Fruit fly (Drosophila melanogaster) whole organism, embryonic: Measurements from ENCODE around the gene CG17666.

ENCODE experiments used
- Atf6 ChIP-seq: fragments of 200-800 bp; sonication (Bioruptor generic); IDR thresholded peaks from 2 replicates; pipeline ENCODE4 v1.3.6; 2022; ENCODE audit warnings: missing biosample characterization, missing genetic modification characterization
- Bdp1 ChIP-seq: fragments of 200-800 bp; sonication (Bioruptor generic); optimal IDR thresholded peaks from 3 replicates; lab custom pipeline; 2016; ENCODE audit warnings: missing biosample characterization, missing genetic modification characterization
- CG10267 ChIP-seq: fragments of 200-800 bp; sonication (Bioruptor generic); optimal IDR thresholded peaks from 2 replicates; lab custom pipeline; 2018; ENCODE audit warnings: missing biosample characterization, mild to moderate bottlenecking, missing genetic modification characterization, moderate library complexity
- CG10543 ChIP-seq: fragments of 200-800 bp; sonication (Bioruptor generic); optimal IDR thresholded peaks from 3 replicates; lab custom pipeline; 2017; ENCODE audit warnings: missing biosample characterization, mild to moderate bottlenecking, missing genetic modification characterization, moderate library complexity
- CG11695 ChIP-seq: fragments of 200-800 bp; sonication (Bioruptor generic); IDR thresholded peaks from 3 replicates; pipeline ENCODE4 v1.3.6; 2022; ENCODE audit warnings: missing biosample characterization, missing genetic modification characterization
- CG12942 ChIP-seq: fragments of 200-800 bp; sonication (Bioruptor generic); optimal IDR thresholded peaks from 3 replicates; lab custom pipeline; 2016; ENCODE audit warnings: missing biosample characterization, missing genetic modification characterization
- CG13894 ChIP-seq: fragments of 200-800 bp; sonication (Bioruptor generic); optimal IDR thresholded peaks from 3 replicates; lab custom pipeline; 2018; ENCODE audit warnings: missing biosample characterization, mild to moderate bottlenecking, missing genetic modification characterization, moderate library complexity
- CG17361 ChIP-seq: fragments of 200-800 bp; sonication (Bioruptor generic); IDR thresholded peaks from 3 replicates; pipeline ENCODE4 v1.3.6; 2022; ENCODE audit warnings: missing biosample characterization, missing genetic modification characterization
- CG18011 ChIP-seq: fragments of 200-800 bp; sonication (Bioruptor generic); optimal IDR thresholded peaks from 2 replicates; lab custom pipeline; 2017; ENCODE audit warnings: missing biosample characterization, missing genetic modification characterization, mild to moderate bottlenecking, moderate library complexity, missing genotype
- CG31365 ChIP-seq: fragments of 200-800 bp; sonication (Bioruptor generic); optimal IDR thresholded peaks from 2 replicates; lab custom pipeline; 2018; ENCODE audit warnings: missing biosample characterization, mild to moderate bottlenecking, missing genetic modification characterization
- CG31441 ChIP-seq: fragments of 200-800 bp; sonication (Bioruptor generic); IDR thresholded peaks from 2 replicates; pipeline ENCODE4 v1.3.6; 2022; ENCODE audit warnings: missing biosample characterization, missing genetic modification characterization
- CG3995 ChIP-seq: fragments of 200-800 bp; sonication (Bioruptor generic); optimal IDR thresholded peaks from 3 replicates; lab custom pipeline; 2016; ENCODE audit warnings: missing biosample characterization, missing genetic modification characterization
- CG6654 ChIP-seq: fragments of 200-800 bp; sonication (Bioruptor generic); optimal IDR thresholded peaks from 2 replicates; lab custom pipeline; 2017; ENCODE audit warnings: missing biosample characterization, mild to moderate bottlenecking, missing genetic modification characterization
- CG6791 ChIP-seq: fragments of 200-800 bp; sonication (Bioruptor generic); IDR thresholded peaks from 3 replicates; pipeline ENCODE4 v1.3.6; 2022; ENCODE audit warnings: missing biosample characterization, missing genetic modification characterization; ENCODE audit not compliant: partially characterized antibody
- CG8290 ChIP-seq, 3 experiments: fragments of 200-800 bp; sonication (Bioruptor generic); optimal IDR thresholded peaks; 2 replicates each; lab custom pipeline; 2016 to 2019; ENCODE audit warnings: missing biosample characterization in 3 of 3, missing genetic modification characterization in 3 of 3, mild to moderate bottlenecking in 2 of 3, moderate library complexity in 1 of 3
- CG8359 ChIP-seq: fragments of 200-800 bp; sonication (Bioruptor generic); optimal IDR thresholded peaks from 2 replicates; lab custom pipeline; 2017; ENCODE audit warnings: missing biosample characterization, mild to moderate bottlenecking, missing genetic modification characterization, borderline replicate concordance
- CG8478 ChIP-seq: fragments of >200 bp; optimal IDR thresholded peaks from 2 replicates; lab custom pipeline; 2018
- CG8944 ChIP-seq: fragments of 200-800 bp; sonication (Bioruptor generic); optimal IDR thresholded peaks from 3 replicates; lab custom pipeline; 2016; ENCODE audit warnings: missing biosample characterization, missing genetic modification characterization
- Camta ChIP-seq: fragments of 200-800 bp; sonication (Bioruptor generic); optimal IDR thresholded peaks from 2 replicates; lab custom pipeline; 2016; ENCODE audit warnings: missing biosample characterization, missing genetic modification characterization
- Dfd ChIP-seq, 2 experiments: fragments of >200 bp; optimal IDR thresholded peaks; 2 replicates each; lab custom pipeline; 2017; ENCODE audit warnings: missing biosample characterization in 2 of 2, missing genetic modification characterization in 2 of 2
- Dref ChIP-seq: fragments of 200-800 bp; sonication (Bioruptor generic); IDR thresholded peaks from 2 replicates; pipeline ENCODE4 v1.3.6; 2022; ENCODE audit warnings: missing biosample characterization, missing genetic modification characterization
- E2f1 ChIP-seq: fragments of 200-800 bp; sonication (Bioruptor generic); IDR thresholded peaks from 2 replicates; pipeline ENCODE4 v1.3.6; 2022; ENCODE audit warnings: missing biosample characterization, missing genetic modification characterization
- Ets97D ChIP-seq: fragments of 200-800 bp; sonication (Bioruptor generic); optimal IDR thresholded peaks from 3 replicates; lab custom pipeline; 2016; ENCODE audit warnings: missing biosample characterization, missing genetic modification characterization
- HHEX ChIP-seq: fragments of 200-800 bp; sonication (Bioruptor generic); optimal IDR thresholded peaks from 3 replicates; lab custom pipeline; 2017; ENCODE audit warnings: missing biosample characterization, mild to moderate bottlenecking, missing genetic modification characterization, missing genetic modification reagents
- Hmx ChIP-seq: fragments of 200-800 bp; sonication (Bioruptor generic); optimal IDR thresholded peaks from 2 replicates; lab custom pipeline; 2016; ENCODE audit warnings: missing biosample characterization, missing genetic modification characterization
- Hr51 ChIP-seq, 2 experiments: fragments of 200-800 bp; sonication (Bioruptor generic); optimal IDR thresholded peaks; 2 replicates in 1 of 2; 3 replicates in 1 of 2; lab custom pipeline; 2016 to 2018; ENCODE audit warnings: missing biosample characterization in 2 of 2, missing genetic modification characterization in 2 of 2, mild to moderate bottlenecking in 1 of 2, moderate library complexity in 1 of 2
- Hsf ChIP-seq: fragments of 200-800 bp; sonication (Bioruptor generic); optimal IDR thresholded peaks from 3 replicates; lab custom pipeline; 2016; ENCODE audit warnings: missing biosample characterization, missing genetic modification characterization
- MESR4 ChIP-seq: fragments of 200-800 bp; sonication (Bioruptor generic); optimal IDR thresholded peaks from 2 replicates; lab custom pipeline; 2018; ENCODE audit warnings: missing biosample characterization, mild to moderate bottlenecking, missing genetic modification characterization, moderate library complexity
- Myb ChIP-seq: fragments of 200-800 bp; sonication (Bioruptor generic); optimal IDR thresholded peaks from 2 replicates; lab custom pipeline; 2016; ENCODE audit warnings: missing biosample characterization, missing genetic modification characterization
- Tbp ChIP-seq: fragments of >200 bp; optimal IDR thresholded peaks from 2 replicates; lab custom pipeline; 2018; ENCODE audit warnings: missing biosample characterization, missing genetic modification characterization
- ase ChIP-seq: fragments of 200-800 bp; sonication (Bioruptor generic); IDR thresholded peaks from 3 replicates; pipeline ENCODE4 v1.3.6; 2022; ENCODE audit warnings: missing biosample characterization, missing genetic modification characterization
- bcd ChIP-seq: fragments of 200-800 bp; sonication (Bioruptor generic); optimal IDR thresholded peaks from 2 replicates; lab custom pipeline; 2017; ENCODE audit warnings: missing biosample characterization, mild to moderate bottlenecking, missing genetic modification characterization
- br ChIP-seq: fragments of >200 bp; optimal IDR thresholded peaks from 2 replicates; lab custom pipeline; 2017
- cas ChIP-seq: fragments of 200-800 bp; sonication (Bioruptor generic); IDR thresholded peaks from 2 replicates; pipeline ENCODE4 v1.3.6; 2022; ENCODE audit warnings: missing biosample characterization, missing genetic modification characterization
- cato ChIP-seq: fragments of 200-800 bp; sonication (Bioruptor generic); optimal IDR thresholded peaks from 2 replicates; lab custom pipeline; 2016; ENCODE audit warnings: missing biosample characterization, missing genetic modification characterization, borderline replicate concordance
- chn ChIP-seq: fragments of 200-800 bp; sonication (Bioruptor generic); optimal IDR thresholded peaks from 2 replicates; lab custom pipeline; 2016; ENCODE audit warnings: missing biosample characterization, missing genetic modification characterization
- crp ChIP-seq, 2 experiments: fragments of 200-800 bp; sonication (Bioruptor generic); optimal IDR thresholded peaks; 2 replicates in 1 of 2; 3 replicates in 1 of 2; lab custom pipeline; 2017; ENCODE audit warnings: missing biosample characterization in 2 of 2, missing genetic modification characterization in 2 of 2, mild to moderate bottlenecking in 1 of 2, moderate library complexity in 1 of 2
- cwo ChIP-seq: fragments of 200-800 bp; sonication (Bioruptor generic); optimal IDR thresholded peaks from 3 replicates; lab custom pipeline; 2017; ENCODE audit warnings: missing biosample characterization, missing genetic modification characterization, mild to moderate bottlenecking, moderate library complexity, missing genetic modification reagents
- dmrt11E ChIP-seq: fragments of 200-800 bp; sonication (Bioruptor generic); optimal IDR thresholded peaks from 3 replicates; lab custom pipeline; 2018; ENCODE audit warnings: missing biosample characterization, mild to moderate bottlenecking, missing genetic modification characterization, moderate library complexity
- en ChIP-seq: fragments of 200-800 bp; sonication (Bioruptor generic); optimal IDR thresholded peaks from 2 replicates; lab custom pipeline; 2016; ENCODE audit warnings: missing biosample characterization, missing genetic modification characterization
- gce ChIP-seq: fragments of 200-800 bp; sonication (Bioruptor generic); IDR thresholded peaks from 3 replicates; pipeline ENCODE4 v1.3.6; 2022; ENCODE audit warnings: missing biosample characterization, missing genetic modification characterization
- grau ChIP-seq: fragments of 200-800 bp; optimal IDR thresholded peaks from 3 replicates; lab custom pipeline; 2019; ENCODE audit warnings: missing biosample characterization, mild to moderate bottlenecking, missing genetic modification characterization, moderate library complexity
- her ChIP-seq: fragments of 200-800 bp; sonication (Bioruptor generic); optimal IDR thresholded peaks from 2 replicates; lab custom pipeline; 2016; ENCODE audit warnings: missing biosample characterization, missing genetic modification characterization
- hth ChIP-seq: fragments of >200 bp; optimal IDR thresholded peaks from 2 replicates; lab custom pipeline; 2017; ENCODE audit warnings: inconsistent platforms
- jumu ChIP-seq: fragments of 200-800 bp; sonication (Bioruptor generic); optimal IDR thresholded peaks from 3 replicates; lab custom pipeline; 2016; ENCODE audit warnings: missing biosample characterization, missing genetic modification characterization
- klu ChIP-seq: fragments of 200-800 bp; sonication (Bioruptor generic); IDR thresholded peaks from 2 replicates; pipeline ENCODE4 v1.3.6; 2022; ENCODE audit warnings: missing biosample characterization, missing genetic modification characterization
- mld ChIP-seq: fragments of 200-800 bp; sonication (Bioruptor generic); IDR thresholded peaks from 3 replicates; pipeline ENCODE4 v1.3.6; 2022; ENCODE audit warnings: missing biosample characterization, missing genetic modification characterization; ENCODE audit not compliant: partially characterized antibody
- salm ChIP-seq: fragments of 200-800 bp; sonication (Bioruptor generic); optimal IDR thresholded peaks from 2 replicates; lab custom pipeline; 2018; ENCODE audit warnings: missing biosample characterization, mild to moderate bottlenecking, missing genetic modification characterization
- scrt ChIP-seq: fragments of 200-800 bp; sonication (Bioruptor generic); optimal IDR thresholded peaks from 2 replicates; lab custom pipeline; 2018; ENCODE audit warnings: missing biosample characterization, mild to moderate bottlenecking, missing genetic modification characterization, moderate library complexity
- sna ChIP-seq: fragments of 200-800 bp; sonication (Bioruptor generic); IDR thresholded peaks from 2 replicates; pipeline ENCODE4 v1.3.6; 2022; ENCODE audit warnings: missing biosample characterization, missing genetic modification characterization; ENCODE audit not compliant: partially characterized antibody
- tgo ChIP-seq: fragments of 200-800 bp; sonication (Bioruptor generic); IDR thresholded peaks from 3 replicates; pipeline ENCODE4 v1.3.6; 2022; ENCODE audit warnings: missing biosample characterization, missing genetic modification characterization
- trem ChIP-seq: fragments of 200-800 bp; optimal IDR thresholded peaks from 3 replicates; lab custom pipeline; 2019; ENCODE audit warnings: missing biosample characterization, mild to moderate bottlenecking, missing genetic modification characterization, moderate library complexity

CG17666 gene

dm6 chr3L:12754769-12755189, 26.3 kb upstream of the CG17666 start, which contains the start of the genes CG10973 and Vps13D (continued):
- TF ChIP-seq bcd (no peak), Myb (GFP tag; lab: Kevin White, UChicago) (peak; percentile 16), CG10267 (tag; lab: Kevin White, UChicago) (no peak), dmrt11E (tag; lab: Kevin White, UChicago) (peak; percentile 68), Tbp (no peak), CG31441 (GFP tag; lab: Robert Waterston, UW) (no peak), CG31365 (peak; percentile 62), grau (tag; lab: Kevin White, UChicago) (no peak), CG13894 (tag; lab: Kevin White, UChicago) (no peak), CG6654 (peak; percentile 11), Dfd (GFP tag; optimal IDR thresholded peaks at IDR 0.05; lab: Kevin White, UChicago) (no peak), CG11695 (GFP tag; lab: Robert Waterston, UW) (no peak), CG6791 (GFP tag; lab: Robert Waterston, UW) (peak; percentile 87), her (no peak), crp (GFP tag; optimal IDR thresholded peaks at IDR 0.05; lab: Kevin White, UChicago) (peak; percentile 75 to 94), salm (tag; lab: Kevin White, UChicago) (no peak), CG3995 (GFP tag; lab: Kevin White, UChicago) (peak; percentile 71), Ets97D (peak; percentile 64), Hmx (GFP tag; lab: Kevin White, UChicago) (no peak), CG8290 (GFP tag; optimal IDR thresholded peaks at IDR 0.05; lab: Kevin White, UChicago) (peak; percentile 32), CG8290 (tag; optimal IDR thresholded peaks at IDR 0.05; lab: Kevin White, UChicago) (no peak), scrt (GFP tag; lab: Kevin White, UChicago) (no peak), tgo (GFP tag; lab: Robert Waterston, UW) (no peak; the same call in 2 of the 3 replicates), cwo (GFP tag; lab: Kevin White, UChicago) (no peak), br (lab: Kevin White, UChicago) (no peak), sna (GFP tag; lab: Robert Waterston, UW) (peak; percentile 90), mld (GFP tag; lab: Robert Waterston, UW) (peak; percentile 77; the same call in 2 of the 3 replicates), CG10543 (no peak), cas (GFP tag; lab: Robert Waterston, UW) (no peak), cato (no peak), MESR4 (GFP tag; lab: Kevin White, UChicago) (peak; percentile 42), CG12942 (peak; percentile 19), HHEX (no peak), jumu (GFP tag; lab: Kevin White, UChicago) (no peak), chn (no peak), Hsf (GFP tag; lab: Kevin White, UChicago) (peak; percentile 52), CG8478 (lab: Kevin White, UChicago) (no peak), CG18011 (GFP tag; lab: Kevin White, UChicago) (peak; percentile 53), hth (lab: Kevin White, UChicago) (no peak), CG8359 (GFP tag; lab: Kevin White, UChicago) (peak; percentile 50), Hr51 (GFP tag; optimal IDR thresholded peaks at IDR 0.05; lab: Kevin White, UChicago) (no peak), CG17361 (no peak), trem (peak; percentile 90), Camta (no peak), klu (GFP tag; lab: Robert Waterston, UW) (no peak), en (GFP tag; lab: Kevin White, UChicago) (no peak), Bdp1 (GFP tag; lab: Kevin White, UChicago) (peak; percentile 45), E2f1 (no peak), ase (GFP tag; lab: Robert Waterston, UW) (no peak), Dref (GFP tag; lab: Robert Waterston, UW) (peak; percentile 67; the same call in 1 of the 2 replicates), Atf6 (peak; percentile 70), gce (no peak), CG8944 (no peak)
